Fruit fly (Drosophila melanogaster) whole organism, prepupa: Measurements from ENCODE around the gene CG10877.
A peak's percentile ranks its signal among the peaks of the same experiment; 100 is the strongest.

Experiments used
- CG10631 ChIP-seq: fragments of 200-800 bp; sonication (Bioruptor generic); optimal IDR thresholded peaks from 2 replicates; lab custom pipeline; 2016; ENCODE audit warnings: missing biosample characterization, missing genetic modification characterization
- CG10669 ChIP-seq: fragments of 200-800 bp; sonication (Bioruptor generic); optimal IDR thresholded peaks from 3 replicates; lab custom pipeline; 2018; ENCODE audit warnings: missing biosample characterization, mild to moderate bottlenecking, missing genetic modification characterization, moderate library complexity
- CG11294 ChIP-seq: fragments of 200-800 bp; sonication (Bioruptor generic); IDR thresholded peaks from 2 replicates; pipeline ENCODE4 v1.3.6; 2022; ENCODE audit warnings: missing biosample characterization, missing genetic modification characterization
- CG11762 ChIP-seq: fragments of 200-800 bp; sonication (Bioruptor generic); optimal IDR thresholded peaks from 3 replicates; lab custom pipeline; 2016; ENCODE audit warnings: missing biosample characterization, missing genetic modification characterization; ENCODE audit not compliant: insufficient read depth
- CG15336 ChIP-seq: fragments of 200-800 bp; sonication (Bioruptor generic); IDR thresholded peaks from 2 replicates; pipeline ENCODE4 v1.3.6; 2022; ENCODE audit warnings: missing biosample characterization, missing genetic modification characterization
- CG1621 ChIP-seq: fragments of 200-800 bp; sonication (Bioruptor generic); optimal IDR thresholded peaks from 3 replicates; lab custom pipeline; 2018; ENCODE audit warnings: missing biosample characterization, mild to moderate bottlenecking, missing genetic modification characterization
- CG16779 ChIP-seq: fragments of 200-800 bp; sonication (Bioruptor generic); optimal IDR thresholded peaks from 3 replicates; lab custom pipeline; 2017; ENCODE audit warnings: missing biosample characterization, mild to moderate bottlenecking, missing genetic modification characterization
- CG34406 ChIP-seq: fragments of 200-800 bp; sonication (Bioruptor generic); optimal IDR thresholded peaks from 3 replicates; lab custom pipeline; 2016; ENCODE audit warnings: missing biosample characterization, missing genetic modification characterization
- CG3919 ChIP-seq: fragments of 200-800 bp; sonication (Bioruptor generic); optimal IDR thresholded peaks from 3 replicates; lab custom pipeline; 2016; ENCODE audit warnings: missing biosample characterization, missing genetic modification characterization
- CG4318 ChIP-seq: fragments of 200-800 bp; sonication (Bioruptor generic); optimal IDR thresholded peaks from 3 replicates; lab custom pipeline; 2017; ENCODE audit warnings: missing biosample characterization, mild to moderate bottlenecking, missing genetic modification characterization
- CG6163 ChIP-seq: fragments of 200-800 bp; sonication (Bioruptor generic); IDR thresholded peaks from 3 replicates; pipeline ENCODE4 v1.3.6; 2022; ENCODE audit warnings: missing biosample characterization, missing genetic modification characterization
- CG6276 ChIP-seq: fragments of 200-800 bp; sonication (Bioruptor generic); optimal IDR thresholded peaks from 2 replicates; lab custom pipeline; 2017; ENCODE audit warnings: missing biosample characterization, mild to moderate bottlenecking, missing genetic modification characterization
- CG6792 ChIP-seq: fragments of 200-800 bp; sonication (Bioruptor generic); optimal IDR thresholded peaks from 3 replicates; lab custom pipeline; 2016; ENCODE audit warnings: missing biosample characterization, missing genetic modification characterization
- CG6808 ChIP-seq: fragments of 200-800 bp; sonication (Bioruptor generic); optimal IDR thresholded peaks from 3 replicates; lab custom pipeline; 2017; ENCODE audit warnings: missing biosample characterization, missing genetic modification characterization, mild to moderate bottlenecking, moderate library complexity, missing genetic modification reagents
- CG6854 ChIP-seq: fragments of 200-800 bp; sonication (Bioruptor generic); optimal IDR thresholded peaks from 2 replicates; lab custom pipeline; 2017; ENCODE audit warnings: missing biosample characterization, mild to moderate bottlenecking, missing genetic modification characterization
- CG8319 ChIP-seq: fragments of 200-800 bp; sonication (Bioruptor generic); optimal IDR thresholded peaks from 3 replicates; lab custom pipeline; 2016; ENCODE audit warnings: missing biosample characterization, missing genetic modification characterization
- CG9139 ChIP-seq: fragments of 200-800 bp; sonication (Bioruptor generic); optimal IDR thresholded peaks from 3 replicates; lab custom pipeline; 2017; ENCODE audit warnings: missing biosample characterization, mild to moderate bottlenecking, missing genetic modification characterization
- Eip75B ChIP-seq: fragments of 200-800 bp; sonication (Bioruptor generic); optimal IDR thresholded peaks from 3 replicates; lab custom pipeline; 2016; ENCODE audit warnings: missing biosample characterization, missing genetic modification characterization
- Eip78C ChIP-seq: fragments of 200-800 bp; sonication (Bioruptor generic); peaks from one replicate; lab custom pipeline; 2016; ENCODE audit warnings: missing biosample characterization, missing genetic modification characterization
- Eip93F ChIP-seq: fragments of 200-800 bp; sonication (Bioruptor generic); optimal IDR thresholded peaks from 2 replicates; lab custom pipeline; 2016; ENCODE audit warnings: missing biosample characterization, mild to moderate bottlenecking, missing genetic modification characterization
- Ets21C ChIP-seq: fragments of 200-800 bp; sonication (Bioruptor generic); optimal IDR thresholded peaks from 3 replicates; lab custom pipeline; 2016; ENCODE audit warnings: missing biosample characterization, missing genetic modification characterization
- Gug ChIP-seq: fragments of 200-800 bp; sonication (Bioruptor generic); IDR thresholded peaks from 2 replicates; pipeline ENCODE4 v1.3.6; 2022; ENCODE audit warnings: missing biosample characterization, missing genetic modification characterization
- Hr4 ChIP-seq: fragments of 200-800 bp; sonication (Bioruptor generic); optimal IDR thresholded peaks from 3 replicates; lab custom pipeline; 2016; ENCODE audit warnings: missing biosample characterization, missing genetic modification characterization
- Lpt ChIP-seq: fragments of 200-800 bp; sonication (Bioruptor generic); optimal IDR thresholded peaks from 3 replicates; lab custom pipeline; 2016; ENCODE audit warnings: missing biosample characterization, missing genetic modification characterization
- Met ChIP-seq: fragments of 200-800 bp; sonication (Bioruptor generic); optimal IDR thresholded peaks from 3 replicates; lab custom pipeline; 2016; ENCODE audit warnings: missing biosample characterization, missing genetic modification characterization
- OdsH ChIP-seq: fragments of 200-800 bp; sonication (Bioruptor generic); optimal IDR thresholded peaks from 3 replicates; lab custom pipeline; 2016; ENCODE audit warnings: missing biosample characterization, missing genetic modification characterization
- Sox14 ChIP-seq: fragments of 200-800 bp; sonication (Bioruptor generic); optimal IDR thresholded peaks from 3 replicates; lab custom pipeline; 2016; ENCODE audit warnings: missing biosample characterization, missing genetic modification characterization
- Sox15 ChIP-seq: fragments of 200-800 bp; sonication (Bioruptor generic); optimal IDR thresholded peaks from 3 replicates; lab custom pipeline; 2016; ENCODE audit warnings: missing biosample characterization, missing genetic modification characterization
- acj6 ChIP-seq: fragments of 200-800 bp; sonication (Bioruptor generic); optimal IDR thresholded peaks from 3 replicates; lab custom pipeline; 2016; ENCODE audit warnings: missing biosample characterization, missing genetic modification characterization
- cyc ChIP-seq: fragments of 200-800 bp; sonication (Bioruptor generic); optimal IDR thresholded peaks from 3 replicates; lab custom pipeline; 2016; ENCODE audit warnings: missing biosample characterization, missing genetic modification characterization
- dsx ChIP-seq: fragments of 200-800 bp; optimal IDR thresholded peaks from 3 replicates; lab custom pipeline; 2019; ENCODE audit warnings: missing biosample characterization, mild to moderate bottlenecking, missing genetic modification characterization, moderate library complexity; ENCODE audit not compliant: poor library complexity, severe bottlenecking
- eg ChIP-seq: fragments of 200-800 bp; sonication (Bioruptor generic); IDR thresholded peaks from 3 replicates; pipeline ENCODE4 v1.3.6; 2022; ENCODE audit warnings: missing biosample characterization, missing genetic modification characterization
- fd59A ChIP-seq: fragments of 200-800 bp; sonication (Bioruptor generic); optimal IDR thresholded peaks from 2 replicates; lab custom pipeline; 2017; ENCODE audit warnings: missing biosample characterization, mild to moderate bottlenecking, missing genetic modification characterization, missing genetic modification reagents
- fd85E ChIP-seq: fragments of 200-800 bp; sonication (Bioruptor generic); optimal IDR thresholded peaks from 3 replicates; lab custom pipeline; 2016; ENCODE audit warnings: missing biosample characterization, missing genetic modification characterization
- net ChIP-seq: fragments of 200-800 bp; sonication (Bioruptor generic); optimal IDR thresholded peaks from 3 replicates; lab custom pipeline; 2016; ENCODE audit warnings: missing biosample characterization, missing genetic modification characterization
- salr ChIP-seq, 2 experiments: fragments of 200-800 bp; sonication (Bioruptor generic); optimal IDR thresholded peaks; 3 replicates each; lab custom pipeline; 2016 to 2018; ENCODE audit warnings: missing biosample characterization in 2 of 2, missing genetic modification characterization in 2 of 2, mild to moderate bottlenecking in 1 of 2
- ss ChIP-seq, 2 experiments: fragments of 200-800 bp; sonication (Bioruptor generic); optimal IDR thresholded peaks; 2 replicates in 1 of 2; 3 replicates in 1 of 2; lab custom pipeline; 2017 to 2018; ENCODE audit warnings: mild to moderate bottlenecking in 2 of 2, missing biosample characterization in 2 of 2, missing genetic modification characterization in 2 of 2, moderate library complexity in 1 of 2
- svp ChIP-seq: fragments of 200-800 bp; sonication (Bioruptor generic); peaks from one replicate; lab custom pipeline; 2016; ENCODE audit warnings: missing biosample characterization, missing genetic modification characterization

Gene CG10877

DNA sequence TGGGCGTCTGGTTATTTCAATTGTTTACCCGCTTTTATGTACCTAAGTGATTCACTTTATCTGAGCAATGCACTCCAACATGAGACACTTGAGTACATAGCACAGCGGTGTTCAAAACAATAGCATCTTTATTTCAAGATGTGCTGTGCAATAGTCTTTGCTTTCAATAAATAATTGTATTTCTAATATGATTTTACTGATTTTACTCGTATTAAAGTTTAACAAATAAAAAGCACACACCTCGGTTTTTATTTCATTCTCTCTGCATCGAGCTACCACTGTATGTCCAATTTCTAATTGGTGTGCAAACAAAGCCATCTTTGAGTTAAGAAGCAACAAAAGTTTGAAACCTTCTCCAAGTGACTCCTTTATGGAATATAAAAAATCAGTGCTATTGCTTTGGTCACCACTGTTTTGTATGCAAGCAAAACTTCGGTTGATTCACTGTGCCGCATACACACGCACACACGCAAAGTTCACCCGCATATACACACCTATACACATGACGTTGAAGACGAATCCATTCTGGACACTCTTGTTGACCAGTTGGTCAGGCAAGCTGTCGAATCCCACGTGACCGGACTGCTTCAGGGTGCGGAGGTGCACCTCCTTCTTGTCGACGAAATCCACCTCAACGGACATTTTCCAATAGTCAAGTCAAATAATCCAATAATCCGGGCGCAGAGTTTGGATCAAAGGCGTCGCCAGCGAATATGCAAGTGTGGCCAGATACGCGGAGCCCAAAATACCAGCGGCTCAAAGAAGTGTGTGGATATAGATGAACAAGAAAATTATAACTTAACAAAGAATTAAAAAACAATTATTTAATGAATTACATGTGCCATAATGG is 24.0 kb upstream of the CG10877 start, which contains the start of gene Septin2 (continued):
- peak; percentile 95 for TF ChIP-seq CG10669 (GFP tag; lab: Kevin White, UChicago)
- peak; percentile 87 for TF ChIP-seq Lpt (GFP tag; lab: Kevin White, UChicago)
- TF ChIP-seq cyc (GFP tag; lab: Kevin White, UChicago): peak; percentile 92
- peak; percentile 82 to 88 for TF ChIP-seq ss (GFP tag; optimal IDR thresholded peaks at IDR 0.05; lab: Kevin White, UChicago)
- TF ChIP-seq CG15336 (GFP tag; lab: Robert Waterston, UW): peak; percentile 94
- TF ChIP-seq Eip93F: peak; percentile 80
- peak; percentile 90 for TF ChIP-seq CG10631
- peak; percentile 94 for TF ChIP-seq CG3919 (GFP tag; lab: Kevin White, UChicago)
- TF ChIP-seq Sox14 (GFP tag; lab: Kevin White, UChicago): peak; percentile 93
- TF ChIP-seq dsx (GFP tag; lab: Kevin White, UChicago): peak; percentile 85
- peak; percentile 95 for TF ChIP-seq CG11762
- peak; percentile 92 for TF ChIP-seq CG34406 (GFP tag; lab: Kevin White, UChicago)
- peak; percentile 94 for TF ChIP-seq net (GFP tag; lab: Kevin White, UChicago)
- peak; percentile 96 for TF ChIP-seq CG6276
- TF ChIP-seq CG6854 (GFP tag; lab: Kevin White, UChicago): peak; percentile 91
- TF ChIP-seq Hr4 (GFP tag; lab: Kevin White, UChicago): peak; percentile 96
- TF ChIP-seq CG6808 (GFP tag; lab: Kevin White, UChicago): peak; percentile 93
- peak; percentile 92 for TF ChIP-seq fd59A
- peak; percentile 92 for TF ChIP-seq acj6 (GFP tag; lab: Kevin White, UChicago)
- TF ChIP-seq eg: peak; percentile 82
- TF ChIP-seq CG11294 (GFP tag; lab: Robert Waterston, UW): peak; percentile 80
- peak; percentile 78 for TF ChIP-seq CG6163 (GFP tag; lab: Robert Waterston, UW)
- peak; percentile 97 for TF ChIP-seq svp (GFP tag; lab: Kevin White, UChicago)
- TF ChIP-seq, all 60 proteins: peak for 58

DNA sequence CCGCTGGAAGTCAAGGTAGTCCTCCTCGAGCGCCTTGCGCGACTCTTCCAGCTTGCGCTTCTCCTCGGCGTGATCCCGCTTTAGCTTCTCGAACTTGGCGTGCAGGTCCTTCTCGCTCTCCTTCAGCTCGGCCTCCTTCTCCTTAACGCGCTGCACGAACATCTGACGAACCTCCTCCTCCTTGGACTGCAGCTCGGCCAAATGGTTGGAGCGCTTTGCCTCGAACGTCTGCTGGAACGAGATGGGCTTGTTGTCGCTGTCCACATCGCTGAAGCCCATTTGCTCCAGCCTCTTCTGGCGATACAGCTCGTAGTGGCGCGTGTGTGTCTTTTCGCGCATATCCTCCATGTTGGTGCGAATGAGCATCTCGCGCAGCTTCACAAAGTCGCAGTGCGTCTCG is 22.5 kb upstream of the CG10877 start:
- TF ChIP-seq Met (GFP tag; lab: Kevin White, UChicago) (no peak), Hr4 (GFP tag; lab: Kevin White, UChicago) (no peak), CG3919 (GFP tag; lab: Kevin White, UChicago) (no peak), CG6163 (GFP tag; lab: Robert Waterston, UW) (peak; percentile 15; the same call in 1 of the 3 replicates)

DNA sequence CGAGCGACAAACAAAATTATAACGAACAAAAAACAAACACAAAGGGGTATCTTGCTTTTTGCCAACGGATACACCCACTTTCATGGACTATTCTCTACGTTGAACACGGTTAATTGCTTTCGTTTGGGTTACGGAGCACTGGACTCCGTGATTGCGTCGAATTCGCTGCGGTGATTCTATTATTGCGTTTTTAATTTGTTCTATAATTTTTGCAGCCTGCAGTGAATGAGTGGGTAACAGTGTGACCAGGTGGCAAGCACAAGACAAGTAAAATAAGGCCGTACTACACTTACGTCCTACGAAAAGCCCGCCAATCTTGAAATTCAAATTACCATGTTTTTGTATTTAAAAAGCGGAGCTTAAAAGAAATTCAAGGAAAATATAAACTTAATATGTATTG is 21.7 kb upstream of the CG10877 start, which contains the start of gene CG16953:
CG16953 (minus strand) TSS at position 268 of the 400 bp plus-strand sequence.
- TF ChIP-seq CG9139 (GFP tag; lab: Kevin White, UChicago) (no peak), Sox14 (GFP tag; lab: Kevin White, UChicago) (peak; percentile 64), CG6854 (GFP tag; lab: Kevin White, UChicago) (peak; percentile 14), Eip78C (GFP tag; lab: Kevin White, UChicago) (peak; percentile 30)

DNA sequence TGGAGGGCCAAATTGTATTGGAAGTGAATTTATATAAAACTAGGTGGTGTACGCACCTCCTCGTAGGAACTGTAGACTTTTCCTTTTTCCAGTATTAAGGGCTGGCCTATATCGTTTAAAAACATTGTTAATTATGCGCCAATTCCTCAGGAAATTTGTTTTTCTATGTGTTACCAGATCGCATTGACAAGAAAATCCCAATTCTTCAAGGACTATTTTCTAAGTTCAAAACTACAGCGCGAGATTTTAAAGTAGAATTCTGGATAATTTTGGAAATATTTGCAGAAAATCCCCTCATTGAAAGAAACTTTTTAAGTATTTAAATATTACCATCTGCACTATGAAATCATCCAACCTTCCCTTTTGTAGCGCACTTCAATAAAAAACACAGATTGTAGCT is 17.5 kb upstream of the CG10877 start, which contains the start of gene CG34008:
CG34008 (minus strand) TSS at position 147 of the 400 bp plus-strand sequence.
- TF ChIP-seq Lpt (GFP tag; lab: Kevin White, UChicago) (no peak), fd59A (no peak), Ets21C (GFP tag; lab: Kevin White, UChicago) (no peak), Sox15 (GFP tag; lab: Kevin White, UChicago) (no peak)

DNA sequence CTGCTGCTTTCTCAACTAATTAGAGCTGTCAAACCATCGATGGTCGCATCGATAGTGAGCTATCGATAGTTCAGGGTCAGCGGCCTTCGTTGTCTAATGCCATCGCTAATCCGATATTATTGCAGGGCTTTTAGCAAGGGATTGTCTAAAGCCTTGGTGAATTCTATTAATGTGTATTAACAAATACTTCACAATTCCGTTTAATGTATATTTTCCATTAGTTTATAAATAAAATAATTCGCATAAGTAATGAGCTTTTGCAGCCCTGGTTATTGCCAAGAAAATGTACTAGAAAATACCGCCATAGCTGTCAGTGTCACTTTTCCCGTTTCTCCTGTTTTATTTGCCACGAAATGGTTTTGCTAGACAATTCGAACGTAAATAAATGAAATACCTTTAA is 15.9 kb upstream of the CG10877 start, which contains the start of the genes EloB and Srp14:
EloB (minus strand) TSS at position 35 of the 400 bp plus-strand sequence.
Srp14 (plus strand) TSS at position 300 of the 400 bp plus-strand sequence.
- TF ChIP-seq ss (GFP tag; optimal IDR thresholded peaks at IDR 0.05; lab: Kevin White, UChicago) (no peak), OdsH (GFP tag; lab: Kevin White, UChicago) (no peak), cyc (GFP tag; lab: Kevin White, UChicago) (peak; percentile 81), CG6854 (GFP tag; lab: Kevin White, UChicago) (no peak), Lpt (GFP tag; lab: Kevin White, UChicago) (peak; percentile 32), CG16779 (tag; lab: Kevin White, UChicago) (no peak), salr (GFP tag; optimal IDR thresholded peaks at IDR 0.05; lab: Kevin White, UChicago) (no peak), Sox15 (GFP tag; lab: Kevin White, UChicago) (peak; percentile 52), CG11762 (peak; percentile 44), CG11294 (GFP tag; lab: Robert Waterston, UW) (no peak), Eip75B (GFP tag; lab: Kevin White, UChicago) (peak; percentile 74), CG10631 (no peak), CG1621 (tag; lab: Kevin White, UChicago) (peak; percentile 47), CG8319 (peak; percentile 44), Gug (GFP tag; lab: Robert Waterston, UW) (peak; percentile 55), Met (GFP tag; lab: Kevin White, UChicago) (no peak), CG6808 (GFP tag; lab: Kevin White, UChicago) (no peak), CG15336 (GFP tag; lab: Robert Waterston, UW) (peak; percentile 61), CG3919 (GFP tag; lab: Kevin White, UChicago) (no peak), CG6163 (GFP tag; lab: Robert Waterston, UW) (peak; percentile 77), CG4318 (GFP tag; lab: Kevin White, UChicago) (no peak), Eip78C (GFP tag; lab: Kevin White, UChicago) (peak; percentile 93), fd85E (GFP tag; lab: Kevin White, UChicago) (no peak), CG6792 (GFP tag; lab: Kevin White, UChicago) (peak; percentile 63)
